Fruit fly (Drosophila melanogaster) whole organism, adult: ENCODE results near the gene CG13920.

Experiments used
- CG12768 ChIP-seq: fragments of 200-800 bp; sonication (Bioruptor generic); optimal IDR thresholded peaks from 2 replicates; lab custom pipeline; 2017; ENCODE audit warnings: missing biosample characterization, missing genetic modification characterization, mild to moderate bottlenecking, moderate library complexity, missing genetic modification reagents
- toe ChIP-seq: fragments of 200-800 bp; sonication (Bioruptor generic); optimal IDR thresholded peaks from 2 replicates; lab custom pipeline; 2016; ENCODE audit warnings: missing biosample characterization, missing genetic modification characterization

DNA sequence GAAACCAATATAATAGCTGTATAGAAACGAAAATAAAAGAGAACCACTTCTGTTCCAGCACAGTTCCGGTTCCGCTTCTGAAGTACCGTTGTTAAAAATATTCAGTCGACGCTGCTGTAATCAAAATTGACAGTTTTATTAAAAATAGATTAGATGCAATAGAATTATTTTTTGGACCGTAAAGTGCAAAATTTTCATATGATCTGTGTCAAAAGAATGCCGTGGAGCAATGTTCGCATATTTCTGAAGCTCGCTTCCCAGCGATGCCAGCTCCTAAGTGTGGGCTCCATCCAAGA, 46.0 kb upstream of the CG13920 start, which contains the start of the genes CG18170 and CG33791:
- TF ChIP-seq CG12768 (no peak), toe (no peak)
